Worm (Caenorhabditis elegans): ENCODE results near the gene Y22D7AL.7.

Y22D7AL.7 gene

DNA sequence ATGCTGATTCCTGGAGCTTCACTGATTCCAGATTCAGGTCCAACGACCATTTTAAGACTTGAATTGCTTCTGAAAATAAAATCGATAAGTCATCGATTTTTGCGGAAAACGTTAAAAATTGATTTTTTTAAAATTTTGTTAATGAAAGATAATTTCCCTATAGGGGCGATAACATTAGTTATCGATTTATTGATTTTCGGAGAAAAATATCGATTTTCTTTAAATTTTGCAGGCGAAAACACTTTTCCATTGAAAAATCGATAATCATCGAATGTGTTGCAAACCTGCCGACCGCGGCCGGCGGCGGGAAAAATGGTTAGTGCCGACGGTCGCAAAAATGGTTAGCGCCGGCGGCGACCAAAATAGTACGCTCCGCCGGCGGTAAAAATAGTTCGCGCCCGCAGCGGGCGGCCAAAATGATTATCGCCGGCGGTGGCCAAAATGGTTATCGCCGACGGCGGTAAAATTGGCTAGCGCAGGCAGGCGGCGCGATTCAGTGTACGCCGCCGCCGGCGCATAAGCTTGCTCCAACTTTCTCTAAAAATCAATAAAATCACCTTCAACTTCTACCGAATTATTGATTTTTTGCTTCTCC lies 36.5 kb downstream of the Y22D7AL.7 start:
- TF ChIP-seq ceh-28 (tag; optimal IDR thresholded peaks at IDR 0.05): peak; percentile 94
- no peak for TF ChIP-seq jun-1 (tag; optimal IDR thresholded peaks at IDR 0.05)

DNA sequence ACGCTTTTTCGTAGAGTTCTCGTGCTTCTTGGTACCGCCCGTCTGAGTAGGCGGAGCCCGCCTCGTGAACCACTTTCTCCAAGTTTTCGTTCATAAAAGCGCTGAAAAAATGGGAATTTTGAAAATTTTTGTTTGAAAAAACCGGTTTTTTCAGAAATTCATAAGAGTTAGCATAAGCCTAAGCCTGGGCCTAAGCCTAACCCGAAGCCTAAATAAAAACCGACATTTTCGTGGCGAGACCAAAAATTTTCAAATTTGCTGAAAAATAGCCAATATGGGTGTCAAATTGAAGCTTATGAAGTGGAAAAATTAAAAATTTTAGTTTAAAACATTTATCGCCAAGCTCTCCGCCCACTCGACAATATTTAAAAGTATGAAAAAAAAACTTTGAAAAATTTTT lies 37.4 kb downstream of the Y22D7AL.7 start, which contains the start of gene Y22D7AL.9:
Gene Y22D7AL.9 (minus strand): TSS at position 101 of the 400 bp plus-strand sequence.
- TF ChIP-seq ama-1 (optimal IDR thresholded peaks at IDR 0.05): no peak
- no peak for TF ChIP-seq nhr-67 (tag; optimal IDR thresholded peaks at IDR 0.05)

DNA sequence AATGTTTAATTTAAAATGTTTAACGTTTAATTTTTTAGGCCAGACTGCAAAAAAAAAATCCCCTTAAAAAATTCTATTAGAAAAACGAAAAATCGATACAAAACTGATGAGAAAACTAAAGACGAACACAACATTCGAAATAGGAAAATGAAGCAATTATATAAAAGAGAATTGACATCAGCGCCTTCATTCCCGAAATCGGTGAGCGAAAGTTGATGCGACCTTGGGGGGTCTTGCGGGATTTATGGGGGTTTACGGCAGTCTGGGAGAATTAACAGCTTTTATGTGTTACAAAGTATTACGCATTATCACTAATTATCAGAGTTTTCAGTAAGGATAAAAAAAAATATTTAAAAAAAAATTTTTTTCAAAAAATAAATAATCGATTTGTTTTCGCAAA lies 37.9 kb downstream of the Y22D7AL.7 start:
- TF ChIP-seq mml-1 (tag; optimal IDR thresholded peaks at IDR 0.05) (no peak), egl-27 (tag; optimal IDR thresholded peaks at IDR 0.05) (no peak), sea-2 (GFP tag; optimal IDR thresholded peaks at IDR 0.05) (no peak), nhr-23 (tag; optimal IDR thresholded peaks at IDR 0.05) (peak; percentile 1), nhr-25 (tag; optimal IDR thresholded peaks at IDR 0.05) (peak; percentile 1)

- TF ChIP-seq elt-1 (tag; optimal IDR thresholded peaks at IDR 0.05): no peak
- TF ChIP-seq hmg-11 (tag; optimal IDR thresholded peaks at IDR 0.05): no peak
- peak; percentile 59 for TF ChIP-seq ztf-4 (tag; optimal IDR thresholded peaks at IDR 0.05)
- peak; percentile 68 for TF ChIP-seq lin-15B (tag; optimal IDR thresholded peaks at IDR 0.05)
- TF ChIP-seq lsy-12 (tag; optimal IDR thresholded peaks at IDR 0.05): peak; percentile 42
- peak; percentile 38 for TF ChIP-seq nfya-1 (tag; optimal IDR thresholded peaks at IDR 0.05; ENCODE audit: insufficient read depth)
- peak; percentile 4 for TF ChIP-seq ceh-28 (tag; optimal IDR thresholded peaks at IDR 0.05)
- peak; percentile 7 for TF ChIP-seq pha-4 (tag; optimal IDR thresholded peaks at IDR 0.05)
- TF ChIP-seq nhr-25 (tag; optimal IDR thresholded peaks at IDR 0.05): peak; percentile 48
- TF ChIP-seq nhr-43 (tag; optimal IDR thresholded peaks at IDR 0.05; ENCODE audit: poor library complexity, severe bottlenecking): peak; percentile 55
- peak; percentile 46 for TF ChIP-seq elt-2 (tag; optimal IDR thresholded peaks at IDR 0.05)
- no peak for TF ChIP-seq eor-1 (tag; optimal IDR thresholded peaks at IDR 0.05)
- TF ChIP-seq ama-1 (optimal IDR thresholded peaks at IDR 0.05): peak; percentile 94
These were observed 39.9 kb downstream of the Y22D7AL.7 start for ce11 chrIII:1616245-1617026.

DNA sequence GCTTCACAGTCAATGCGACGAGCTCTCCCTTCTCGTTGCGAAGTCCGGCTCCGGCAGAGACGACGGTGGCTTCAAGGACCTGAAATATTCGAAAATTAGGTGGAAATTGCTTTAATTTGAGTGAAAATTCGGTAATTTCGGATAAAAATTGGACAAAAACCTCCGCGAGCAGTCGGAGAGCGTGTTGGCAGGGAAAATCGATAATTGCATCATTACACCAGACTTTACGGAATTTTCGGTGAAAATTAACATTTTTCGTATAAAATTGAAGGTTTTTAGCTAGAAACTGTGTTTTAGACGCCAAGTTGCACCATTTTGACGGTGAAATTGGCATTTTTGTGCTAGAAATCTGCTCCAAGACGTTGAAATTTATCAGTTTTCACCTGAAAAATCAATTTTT lies 41.8 kb downstream of the Y22D7AL.7 start:
- TF ChIP-seq aly-2 (tag; optimal IDR thresholded peaks at IDR 0.05) (no peak), ama-1 (optimal IDR thresholded peaks at IDR 0.05) (peak; percentile 7)

- no peak for TF ChIP-seq unc-39 (tag; optimal IDR thresholded peaks at IDR 0.05)
- TF ChIP-seq aly-2 (tag; optimal IDR thresholded peaks at IDR 0.05): peak; percentile 90
- TF ChIP-seq jun-1 (tag; optimal IDR thresholded peaks at IDR 0.05): peak; percentile 96
- TF ChIP-seq eor-1 (tag; optimal IDR thresholded peaks at IDR 0.05): peak in 1 of 2 experiments; percentile 47
- TF ChIP-seq nhr-77 (tag; optimal IDR thresholded peaks at IDR 0.05): peak; percentile 81
- TF ChIP-seq egl-27 (tag; optimal IDR thresholded peaks at IDR 0.05): peak; percentile 55
- no peak for TF ChIP-seq nhr-237 (tag; optimal IDR thresholded peaks at IDR 0.05)
- peak; percentile 94 for TF ChIP-seq skn-1 (tag; optimal IDR thresholded peaks at IDR 0.05)
- TF ChIP-seq snpc-4 (tag; optimal IDR thresholded peaks at IDR 0.05): peak; percentile 79
- TF ChIP-seq lin-39 (tag; optimal IDR thresholded peaks at IDR 0.05): peak; percentile 98
- no peak for TF ChIP-seq ceh-9 (tag; optimal IDR thresholded peaks at IDR 0.05)
- peak in 2 of 3 experiments; percentile 4 to 47 for TF ChIP-seq elt-3 (tag; optimal IDR thresholded peaks at IDR 0.05)
- TF ChIP-seq fos-1 (tag; optimal IDR thresholded peaks at IDR 0.05): peak; percentile 49
- peak; percentile 62 for TF ChIP-seq nhr-67 (tag; optimal IDR thresholded peaks at IDR 0.05)
- peak; percentile 96 for TF ChIP-seq fkh-10 (GFP tag; optimal IDR thresholded peaks at IDR 0.05)
- peak; percentile 97 for TF ChIP-seq nhr-23 (tag; optimal IDR thresholded peaks at IDR 0.05)
- TF ChIP-seq egl-5 (tag; optimal IDR thresholded peaks at IDR 0.05): peak; percentile 93
- TF ChIP-seq pqm-1 (tag; optimal IDR thresholded peaks at IDR 0.05): peak; percentile 66
- peak; percentile 95 for TF ChIP-seq hmg-11 (tag; optimal IDR thresholded peaks at IDR 0.05)
- TF ChIP-seq ceh-16 (tag; optimal IDR thresholded peaks at IDR 0.05): peak; percentile 64
- TF ChIP-seq elt-2 (tag; optimal IDR thresholded peaks at IDR 0.05): peak; percentile 88
- TF ChIP-seq nhr-28 (tag; optimal IDR thresholded peaks at IDR 0.05): no peak
- TF ChIP-seq ztf-4 (tag; optimal IDR thresholded peaks at IDR 0.05): peak; percentile 82
- no peak for TF ChIP-seq ztf-11 (tag; optimal IDR thresholded peaks at IDR 0.05)
- TF ChIP-seq daf-12 (tag; optimal IDR thresholded peaks at IDR 0.05): peak; percentile 54
- peak; percentile 89 for TF ChIP-seq R02D3.7 (tag; optimal IDR thresholded peaks at IDR 0.05)
- peak; percentile 83 for TF ChIP-seq nhr-11 (tag; optimal IDR thresholded peaks at IDR 0.05)
- peak; percentile 78 for TF ChIP-seq nhr-76 (tag; optimal IDR thresholded peaks at IDR 0.05)
- TF ChIP-seq nhr-43 (tag; optimal IDR thresholded peaks at IDR 0.05; ENCODE audit: poor library complexity, severe bottlenecking): peak; percentile 99
- peak; percentile 95 for TF ChIP-seq ceh-28 (tag; optimal IDR thresholded peaks at IDR 0.05)
- no peak for TF ChIP-seq nhr-12 (tag; optimal IDR thresholded peaks at IDR 0.05)
These were observed 42.4 kb downstream of the Y22D7AL.7 start, which contains the start of gene Y22D7AL.10 for ce11 chrIII:1618915-1619314. Gene Y22D7AL.10, minus strand, starts transcription at chrIII:1618929.

All from whole organism, L3 larva.